Fruit fly (Drosophila melanogaster) whole organism, wandering third instar larva: Measurements from ENCODE around the gene otu.

ENCODE experiments used
- CrebA ChIP-seq: fragments of 200-800 bp; sonication (Bioruptor generic); optimal IDR thresholded peaks from 2 replicates; lab custom pipeline; 2016; ENCODE audit warnings: missing biosample characterization, mild to moderate bottlenecking, missing genetic modification characterization, borderline replicate concordance
- Dif ChIP-seq: fragments of 200-275, 200-300 bp; sonication (Bioruptor generic); optimal IDR thresholded peaks from 2 replicates; lab custom pipeline; 2018; ENCODE audit warnings: missing biosample characterization, missing genetic modification characterization; ENCODE audit not compliant: partially characterized antibody
- Hnf4 ChIP-seq: fragments of 200-800 bp; sonication (Bioruptor generic); optimal IDR thresholded peaks from 2 replicates; lab custom pipeline; 2016; ENCODE audit warnings: missing biosample characterization, mild to moderate bottlenecking, missing genetic modification characterization
- foxo ChIP-seq, 2 experiments: fragments of 200-800 bp; sonication (Bioruptor generic); optimal IDR thresholded peaks; 2 replicates in 1 of 2; 3 replicates in 1 of 2; lab custom pipeline; 2016 to 2017; ENCODE audit warnings: missing biosample characterization in 2 of 2, missing genetic modification characterization in 2 of 2
- h ChIP-seq: fragments of 200-800 bp; sonication (Bioruptor generic); optimal IDR thresholded peaks from 3 replicates; lab custom pipeline; 2016; ENCODE audit warnings: missing biosample characterization, mild to moderate bottlenecking, missing genetic modification characterization
- pan ChIP-seq: fragments of >200 bp; optimal IDR thresholded peaks from 2 replicates; lab custom pipeline; 2017
- sage ChIP-seq: fragments of 200-800 bp; sonication (Bioruptor generic); optimal IDR thresholded peaks from 2 replicates; lab custom pipeline; 2016; ENCODE audit warnings: missing biosample characterization, mild to moderate bottlenecking, missing genetic modification characterization
- usp ChIP-seq: fragments of >200 bp; optimal IDR thresholded peaks from 2 replicates; lab custom pipeline; 2017; ENCODE audit warnings: missing biosample characterization, missing genetic modification characterization

DNA sequence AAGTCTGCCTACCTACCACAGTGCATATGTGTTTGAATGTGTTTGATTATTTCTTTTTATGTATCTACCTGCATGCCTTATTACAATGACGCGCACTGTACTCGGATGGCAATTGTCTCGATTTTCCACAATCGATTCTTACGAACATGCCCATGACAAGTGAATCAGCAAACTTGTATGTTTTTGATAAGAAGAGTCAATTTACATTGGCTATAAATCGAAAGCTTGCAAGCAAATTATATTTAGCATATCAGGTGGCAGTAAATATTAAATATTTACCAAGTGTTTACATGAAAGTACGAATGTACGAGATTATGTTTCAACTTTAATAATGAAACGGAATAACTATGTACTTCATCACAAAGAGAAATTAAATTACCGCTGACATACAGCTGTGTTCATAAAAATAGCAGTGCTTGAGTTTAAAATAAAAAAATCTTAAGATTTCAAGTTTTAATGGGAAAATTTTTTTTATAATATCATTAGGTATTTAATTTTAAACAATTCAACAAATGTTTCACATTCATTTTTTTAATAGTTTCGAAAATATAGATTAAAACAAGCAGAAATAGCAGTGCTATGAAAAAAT is 29.8 kb downstream of the otu start:
- no peak for TF ChIP-seq h (GFP tag; lab: Kevin White, UChicago)
- TF ChIP-seq sage (GFP tag; lab: Kevin White, UChicago), result no peak
- no peak for TF ChIP-seq pan
- TF ChIP-seq Dif, result no peak
- no peak for TF ChIP-seq Hnf4 (GFP tag; lab: Kevin White, UChicago)
- TF ChIP-seq CrebA (GFP tag; lab: Kevin White, UChicago), result no peak
- no peak for TF ChIP-seq usp (GFP tag; lab: Kevin White, UChicago)
- no peak for TF ChIP-seq foxo (GFP tag; optimal IDR thresholded peaks at IDR 0.05; lab: Kevin White, UChicago)
